Fruit fly (Drosophila melanogaster) whole organism, prepupa: ENCODE measurements around the gene fred.

Experiments
- Blimp-1 ChIP-seq: fragments of 200-800 bp; sonication (Bioruptor generic); optimal IDR thresholded peaks from 3 replicates; lab custom pipeline; 2017; ENCODE audit warnings: missing biosample characterization, missing genetic modification characterization, mild to moderate bottlenecking, moderate library complexity, missing genetic modification reagents
- CG10669 ChIP-seq: fragments of 200-800 bp; sonication (Bioruptor generic); optimal IDR thresholded peaks from 3 replicates; lab custom pipeline; 2018; ENCODE audit warnings: missing biosample characterization, mild to moderate bottlenecking, missing genetic modification characterization, moderate library complexity
- CG11294 ChIP-seq: fragments of 200-800 bp; sonication (Bioruptor generic); IDR thresholded peaks from 2 replicates; pipeline ENCODE4 v1.3.6; 2022; ENCODE audit warnings: missing biosample characterization, missing genetic modification characterization
- CG11762 ChIP-seq: fragments of 200-800 bp; sonication (Bioruptor generic); optimal IDR thresholded peaks from 3 replicates; lab custom pipeline; 2016; ENCODE audit warnings: missing biosample characterization, missing genetic modification characterization; ENCODE audit not compliant: insufficient read depth
- CG11902 ChIP-seq: fragments of 200-800 bp; sonication (Bioruptor generic); optimal IDR thresholded peaks from 3 replicates; lab custom pipeline; 2016; ENCODE audit warnings: missing biosample characterization, missing genetic modification characterization
- CG15336 ChIP-seq: fragments of 200-800 bp; sonication (Bioruptor generic); IDR thresholded peaks from 2 replicates; pipeline ENCODE4 v1.3.6; 2022; ENCODE audit warnings: missing biosample characterization, missing genetic modification characterization
- CG1621 ChIP-seq: fragments of 200-800 bp; sonication (Bioruptor generic); optimal IDR thresholded peaks from 3 replicates; lab custom pipeline; 2018; ENCODE audit warnings: missing biosample characterization, mild to moderate bottlenecking, missing genetic modification characterization
- CG16779 ChIP-seq: fragments of 200-800 bp; sonication (Bioruptor generic); optimal IDR thresholded peaks from 3 replicates; lab custom pipeline; 2017; ENCODE audit warnings: missing biosample characterization, mild to moderate bottlenecking, missing genetic modification characterization
- CG3032 ChIP-seq: fragments of 200-800 bp; optimal IDR thresholded peaks from 2 replicates; lab custom pipeline; 2019; ENCODE audit warnings: missing biosample characterization, mild to moderate bottlenecking, missing genetic modification characterization, moderate library complexity
- CG32006 ChIP-seq: fragments of 200-800 bp; sonication (Bioruptor generic); optimal IDR thresholded peaks from 3 replicates; lab custom pipeline; 2017; ENCODE audit warnings: missing biosample characterization, mild to moderate bottlenecking, missing genetic modification characterization
- CG34406 ChIP-seq: fragments of 200-800 bp; sonication (Bioruptor generic); optimal IDR thresholded peaks from 3 replicates; lab custom pipeline; 2016; ENCODE audit warnings: missing biosample characterization, missing genetic modification characterization
- CG3919 ChIP-seq: fragments of 200-800 bp; sonication (Bioruptor generic); optimal IDR thresholded peaks from 3 replicates; lab custom pipeline; 2016; ENCODE audit warnings: missing biosample characterization, missing genetic modification characterization
- CG6163 ChIP-seq: fragments of 200-800 bp; sonication (Bioruptor generic); IDR thresholded peaks from 3 replicates; pipeline ENCODE4 v1.3.6; 2022; ENCODE audit warnings: missing biosample characterization, missing genetic modification characterization
- CG6792 ChIP-seq: fragments of 200-800 bp; sonication (Bioruptor generic); optimal IDR thresholded peaks from 3 replicates; lab custom pipeline; 2016; ENCODE audit warnings: missing biosample characterization, missing genetic modification characterization
- CG7368 ChIP-seq: fragments of 200-800 bp; sonication (Bioruptor generic); optimal IDR thresholded peaks from 3 replicates; lab custom pipeline; 2016; ENCODE audit warnings: missing biosample characterization, missing genetic modification characterization
- CG8319 ChIP-seq: fragments of 200-800 bp; sonication (Bioruptor generic); optimal IDR thresholded peaks from 3 replicates; lab custom pipeline; 2016; ENCODE audit warnings: missing biosample characterization, missing genetic modification characterization
- Eip75B ChIP-seq: fragments of 200-800 bp; sonication (Bioruptor generic); optimal IDR thresholded peaks from 3 replicates; lab custom pipeline; 2016; ENCODE audit warnings: missing biosample characterization, missing genetic modification characterization
- Eip78C ChIP-seq: fragments of 200-800 bp; sonication (Bioruptor generic); peaks from one replicate; lab custom pipeline; 2016; ENCODE audit warnings: missing biosample characterization, missing genetic modification characterization
- Ets96B ChIP-seq: fragments of 200-800 bp; optimal IDR thresholded peaks from 2 replicates; lab custom pipeline; 2019; ENCODE audit warnings: missing biosample characterization, mild to moderate bottlenecking, missing genetic modification characterization, moderate library complexity
- Gug ChIP-seq: fragments of 200-800 bp; sonication (Bioruptor generic); IDR thresholded peaks from 2 replicates; pipeline ENCODE4 v1.3.6; 2022; ENCODE audit warnings: missing biosample characterization, missing genetic modification characterization
- Hr38 ChIP-seq: sonication (Bioruptor generic); optimal IDR thresholded peaks from 2 replicates; lab custom pipeline; 2016; ENCODE audit warnings: missing biosample characterization, missing genetic modification characterization
- Hr39 ChIP-seq: fragments of 200-800 bp; sonication (Bioruptor generic); optimal IDR thresholded peaks from 2 replicates; lab custom pipeline; 2016; ENCODE audit warnings: missing biosample characterization, missing genetic modification characterization
- Hr4 ChIP-seq: fragments of 200-800 bp; sonication (Bioruptor generic); optimal IDR thresholded peaks from 3 replicates; lab custom pipeline; 2016; ENCODE audit warnings: missing biosample characterization, missing genetic modification characterization
- Lpt ChIP-seq: fragments of 200-800 bp; sonication (Bioruptor generic); optimal IDR thresholded peaks from 3 replicates; lab custom pipeline; 2016; ENCODE audit warnings: missing biosample characterization, missing genetic modification characterization
- Met ChIP-seq: fragments of 200-800 bp; sonication (Bioruptor generic); optimal IDR thresholded peaks from 3 replicates; lab custom pipeline; 2016; ENCODE audit warnings: missing biosample characterization, missing genetic modification characterization
- Smox ChIP-seq: fragments of 200-800 bp; sonication (Bioruptor generic); optimal IDR thresholded peaks from 3 replicates; lab custom pipeline; 2016; ENCODE audit warnings: missing biosample characterization, missing genetic modification characterization
- Sox14 ChIP-seq: fragments of 200-800 bp; sonication (Bioruptor generic); optimal IDR thresholded peaks from 3 replicates; lab custom pipeline; 2016; ENCODE audit warnings: missing biosample characterization, missing genetic modification characterization
- Sox15 ChIP-seq: fragments of 200-800 bp; sonication (Bioruptor generic); optimal IDR thresholded peaks from 3 replicates; lab custom pipeline; 2016; ENCODE audit warnings: missing biosample characterization, missing genetic modification characterization
- acj6 ChIP-seq: fragments of 200-800 bp; sonication (Bioruptor generic); optimal IDR thresholded peaks from 3 replicates; lab custom pipeline; 2016; ENCODE audit warnings: missing biosample characterization, missing genetic modification characterization
- dac ChIP-seq: fragments of 200-800 bp; sonication (Bioruptor generic); optimal IDR thresholded peaks from 2 replicates; lab custom pipeline; 2017; ENCODE audit warnings: missing biosample characterization, mild to moderate bottlenecking, missing genetic modification characterization
- eg ChIP-seq: fragments of 200-800 bp; sonication (Bioruptor generic); IDR thresholded peaks from 3 replicates; pipeline ENCODE4 v1.3.6; 2022; ENCODE audit warnings: missing biosample characterization, missing genetic modification characterization
- fkh ChIP-seq: fragments of 200-800 bp; sonication (Bioruptor generic); optimal IDR thresholded peaks from 3 replicates; lab custom pipeline; 2017; ENCODE audit warnings: missing biosample characterization, mild to moderate bottlenecking, missing genetic modification characterization, moderate library complexity
- lz ChIP-seq: fragments of 200-800 bp; sonication (Bioruptor generic); optimal IDR thresholded peaks from 3 replicates; lab custom pipeline; 2016; ENCODE audit warnings: missing biosample characterization, missing genetic modification characterization
- net ChIP-seq: fragments of 200-800 bp; sonication (Bioruptor generic); optimal IDR thresholded peaks from 3 replicates; lab custom pipeline; 2016; ENCODE audit warnings: missing biosample characterization, missing genetic modification characterization
- salr ChIP-seq, 2 experiments: fragments of 200-800 bp; sonication (Bioruptor generic); optimal IDR thresholded peaks; 3 replicates each; lab custom pipeline; 2016 to 2018; ENCODE audit warnings: missing biosample characterization in 2 of 2, missing genetic modification characterization in 2 of 2, mild to moderate bottlenecking in 1 of 2
- svp ChIP-seq: fragments of 200-800 bp; sonication (Bioruptor generic); peaks from one replicate; lab custom pipeline; 2016; ENCODE audit warnings: missing biosample characterization, missing genetic modification characterization
- topi ChIP-seq: fragments of 200-800 bp; sonication (Bioruptor generic); optimal IDR thresholded peaks from 3 replicates; lab custom pipeline; 2016; ENCODE audit warnings: missing biosample characterization, missing genetic modification characterization
- vri ChIP-seq: fragments of 200-800 bp; sonication (Bioruptor generic); optimal IDR thresholded peaks from 3 replicates; lab custom pipeline; 2016; ENCODE audit warnings: missing biosample characterization, mild to moderate bottlenecking, missing genetic modification characterization

Gene fred

dm6 chr2L:3881164-3881563, 110.3 kb downstream of the fred start (continued):
- peak; percentile 80 for TF ChIP-seq Hr4
- peak; percentile 25 for TF ChIP-seq vri (GFP tag; lab: Kevin White, UChicago)
- TF ChIP-seq Smox, result peak; percentile 34
- peak; percentile 11 for TF ChIP-seq topi
- TF ChIP-seq CG16779 (tag; lab: Kevin White, UChicago), result no peak
- no peak for TF ChIP-seq CG34406
- TF ChIP-seq CG3919 (GFP tag; lab: Kevin White, UChicago), result peak; percentile 40
- TF ChIP-seq Met, result peak; percentile 12
- peak; percentile 67 for TF ChIP-seq dac (GFP tag; lab: Kevin White, UChicago)

- TF ChIP-seq CG8319 (GFP tag; lab: Kevin White, UChicago) (no peak), CG11762 (GFP tag; lab: Kevin White, UChicago) (no peak), Sox14 (GFP tag; lab: Kevin White, UChicago) (no peak), acj6 (GFP tag; lab: Kevin White, UChicago) (no peak), Hr39 (GFP tag; lab: Kevin White, UChicago) (no peak), CG15336 (GFP tag; lab: Robert Waterston, UW) (0 out of 2 replicates have a peak, but pooled peaks have one; percentile 10), vri (GFP tag; lab: Kevin White, UChicago) (peak; percentile 50), topi (peak; percentile 23), Gug (no peak), CG6163 (peak; percentile 50; the same call in 2 of the 3 replicates), CG10669 (GFP tag; lab: Kevin White, UChicago) (no peak), CG6792 (no peak), Lpt (GFP tag; lab: Kevin White, UChicago) (no peak), CG32006 (peak; percentile 30), fkh (GFP tag; lab: Kevin White, UChicago) (peak; percentile 37), CG11902 (GFP tag; lab: Kevin White, UChicago) (no peak), Ets96B (tag; lab: Kevin White, UChicago) (peak; percentile 37), CG11294 (GFP tag; lab: Robert Waterston, UW) (no peak), Eip78C (GFP tag; lab: Kevin White, UChicago) (peak; percentile 74), Hr4 (no peak), Hr38 (GFP tag; lab: Kevin White, UChicago) (no peak), lz (GFP tag; lab: Kevin White, UChicago) (no peak), Eip75B (GFP tag; lab: Kevin White, UChicago) (no peak), svp (GFP tag; lab: Kevin White, UChicago) (peak; percentile 45)
- TF ChIP-seq, all 60 proteins: peak for 9
These were observed 111.5 kb downstream of the fred start for dm6 chr2L:3880048-3880447.

DNA sequence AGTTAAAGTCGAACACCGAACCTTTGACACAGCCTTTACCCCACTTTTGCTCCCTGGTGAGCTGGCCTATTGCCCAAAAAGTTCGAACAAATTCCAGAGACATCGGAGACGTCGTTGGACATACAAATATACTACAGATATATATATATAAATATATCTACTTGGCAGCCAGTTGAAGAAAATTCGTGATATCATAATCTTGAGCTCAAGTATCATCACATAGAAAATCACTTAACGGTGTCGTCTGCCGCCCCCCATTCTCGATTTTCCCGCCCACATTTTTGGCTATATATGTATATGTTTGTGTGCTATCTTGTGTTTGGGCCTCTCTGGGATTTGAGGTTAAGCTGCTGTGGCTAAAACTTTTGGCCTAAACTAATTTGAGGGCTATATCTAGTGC, 114.5 kb downstream of the fred start:
- TF ChIP-seq Hr4 (no peak), eg (no peak), Met (no peak), CG1621 (tag; lab: Kevin White, UChicago) (no peak), Blimp-1 (no peak), Sox14 (GFP tag; lab: Kevin White, UChicago) (no peak), Eip75B (GFP tag; lab: Kevin White, UChicago) (no peak), CG7368 (GFP tag; lab: Kevin White, UChicago) (no peak), CG8319 (GFP tag; lab: Kevin White, UChicago) (no peak), CG3032 (no peak), salr (GFP tag; optimal IDR thresholded peaks at IDR 0.05; lab: Kevin White, UChicago) (no peak), CG3919 (GFP tag; lab: Kevin White, UChicago) (no peak), CG15336 (GFP tag; lab: Robert Waterston, UW) (no peak), Sox15 (GFP tag; lab: Kevin White, UChicago) (no peak), svp (GFP tag; lab: Kevin White, UChicago) (no peak), acj6 (GFP tag; lab: Kevin White, UChicago) (no peak), Ets96B (tag; lab: Kevin White, UChicago) (no peak), net (no peak)
